Fruit fly (Drosophila melanogaster) whole organism, wandering third instar larva: ENCODE results near the gene Pmvk.

Experiments
- Hr78 ChIP-seq: fragments of >200 bp; optimal IDR thresholded peaks from 2 replicates; lab custom pipeline; 2017; ENCODE audit warnings: missing biosample characterization, missing genetic modification characterization
- Mio ChIP-seq: sonication (Bioruptor generic); optimal IDR thresholded peaks from 2 replicates; lab custom pipeline; 2016; ENCODE audit warnings: missing biosample characterization, missing genetic modification characterization
- Myc ChIP-seq: fragments of >200 bp; optimal IDR thresholded peaks from 2 replicates; lab custom pipeline; 2017
- br ChIP-seq: fragments of 200-800 bp; sonication (Bioruptor generic); optimal IDR thresholded peaks from 2 replicates; lab custom pipeline; 2016; ENCODE audit warnings: missing biosample characterization, missing genetic modification characterization
- brk ChIP-seq: fragments of 200-800 bp; sonication (Bioruptor generic); optimal IDR thresholded peaks from 2 replicates; lab custom pipeline; 2016; ENCODE audit warnings: missing biosample characterization, mild to moderate bottlenecking, missing genetic modification characterization
- dsf ChIP-seq: sonication (Bioruptor generic); optimal IDR thresholded peaks from 2 replicates; lab custom pipeline; 2016; ENCODE audit warnings: missing biosample characterization, missing genetic modification characterization, borderline replicate concordance
- foxo ChIP-seq, 2 experiments: fragments of 200-800 bp; sonication (Bioruptor generic); optimal IDR thresholded peaks; 2 replicates in 1 of 2; 3 replicates in 1 of 2; lab custom pipeline; 2016 to 2017; ENCODE audit warnings: missing biosample characterization in 2 of 2, missing genetic modification characterization in 2 of 2
- h ChIP-seq: fragments of 200-800 bp; sonication (Bioruptor generic); optimal IDR thresholded peaks from 3 replicates; lab custom pipeline; 2016; ENCODE audit warnings: missing biosample characterization, mild to moderate bottlenecking, missing genetic modification characterization
- lola ChIP-seq: fragments of >200 bp; optimal IDR thresholded peaks from 2 replicates; lab custom pipeline; 2017; ENCODE audit warnings: missing biosample characterization, missing genetic modification characterization
- rgr ChIP-seq: fragments of 200-800 bp; sonication (Bioruptor generic); optimal IDR thresholded peaks from 3 replicates; lab custom pipeline; 2016; ENCODE audit warnings: missing biosample characterization, mild to moderate bottlenecking, missing genetic modification characterization
- usp ChIP-seq: fragments of >200 bp; optimal IDR thresholded peaks from 2 replicates; lab custom pipeline; 2017; ENCODE audit warnings: missing biosample characterization, missing genetic modification characterization
- woc ChIP-seq: sonication (Bioruptor generic); optimal IDR thresholded peaks from 2 replicates; lab custom pipeline; 2016; ENCODE audit warnings: missing biosample characterization, mild to moderate bottlenecking, missing genetic modification characterization

dm6 chr2L:19588924-19589323 lies 8.8 kb upstream of the Pmvk start:
- TF ChIP-seq lola (no peak), br (no peak), foxo (GFP tag; optimal IDR thresholded peaks at IDR 0.05; lab: Kevin White, UChicago) (no peak), rgr (no peak), dsf (no peak), h (GFP tag; lab: Kevin White, UChicago) (no peak), Myc (lab: Kevin White, UChicago) (no peak), usp (GFP tag; lab: Kevin White, UChicago) (no peak), brk (GFP tag; lab: Kevin White, UChicago) (no peak), woc (GFP tag; lab: Kevin White, UChicago) (no peak), Hr78 (GFP tag; lab: Kevin White, UChicago) (no peak), Mio (GFP tag; lab: Kevin White, UChicago) (no peak)
